Fruit fly (Drosophila melanogaster): Measurements from ENCODE around the gene CtsK1.

- no peak for TF ChIP-seq usp (GFP tag; optimal IDR thresholded peaks at IDR 0.05)
- TF ChIP-seq dl (GFP tag; optimal IDR thresholded peaks at IDR 0.05; ENCODE audit: insufficient read depth in 1 of 2, partially characterized antibody in 2 of 2), result no peak
- TF ChIP-seq Hr78 (GFP tag; optimal IDR thresholded peaks at IDR 0.05), result no peak
- TF ChIP-seq Dif (GFP tag; optimal IDR thresholded peaks at IDR 0.05; ENCODE audit: partially characterized antibody), result no peak
- TF ChIP-seq Dfd (GFP tag; optimal IDR thresholded peaks at IDR 0.05), result no peak
- TF ChIP-seq pan (optimal IDR thresholded peaks at IDR 0.05), result no peak
Observed at dm6 chr3L:13949440-13950066, 44.5 kb upstream of the CtsK1 start.

Measured in whole organism, wandering third instar larva.